Worm (Caenorhabditis elegans) whole organism, L3 larva: ENCODE results near the gene F02H6.2.

ENCODE experiments used
- ZK546.5 ChIP-seq: sonication (generic microtip); optimal IDR thresholded peaks from 2 replicates; lab custom pipeline; 2017; ENCODE audit warnings: missing biosample characterization, missing genetic modification characterization
- elt-2 ChIP-seq: sonication (generic microtip); optimal IDR thresholded peaks from 2 replicates; lab custom pipeline; 2016; ENCODE audit warnings: missing genetic modification reagents, mild to moderate bottlenecking, missing genetic modification characterization, missing compliant biosample characterization
- nhr-12 ChIP-seq: fragments of 150-350 bp; optimal IDR thresholded peaks from 2 replicates; lab custom pipeline; 2014; ENCODE audit warnings: missing biosample characterization, missing genetic modification characterization
- unc-62 ChIP-seq: fragments of 150-350 bp; sonication (generic microtip); optimal IDR thresholded peaks from 4 replicates; lab custom pipeline; 2014; ENCODE audit warnings: missing biosample characterization, missing genetic modification reagents, missing genetic modification characterization

DNA sequence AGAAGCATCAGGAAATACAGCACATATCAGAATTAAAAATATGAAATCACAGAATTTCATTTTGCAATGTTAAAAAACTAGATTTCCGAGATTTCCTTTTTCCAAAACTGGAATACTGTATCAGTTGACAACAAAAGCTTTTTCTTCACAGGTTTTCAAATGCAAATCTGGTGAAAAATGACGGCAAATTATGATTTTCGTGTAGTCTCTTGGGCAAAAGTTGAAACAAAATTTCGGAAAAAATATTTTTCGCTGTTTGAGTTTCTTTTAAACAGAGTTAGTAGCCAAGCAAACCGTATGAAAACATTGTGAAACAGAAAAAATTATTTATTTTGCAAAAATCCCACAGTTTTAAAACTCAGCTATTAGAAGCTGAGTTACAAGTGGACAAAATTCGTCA is 48.1 kb downstream of the F02H6.2 start, which contains the start of gene Y64G10A.2:
- no peak for TF ChIP-seq ZK546.5 (tag; lab: Kevin White, UChicago)
- TF ChIP-seq unc-62 (GFP tag; lab: Kevin White, UChicago) = no peak
- no peak for TF ChIP-seq nhr-12
- TF ChIP-seq elt-2 (tag; lab: Kevin White, UChicago) = no peak
